Worm (Caenorhabditis elegans): ENCODE data around the gene T05C12.4.

T05C12.4 gene

DNA sequence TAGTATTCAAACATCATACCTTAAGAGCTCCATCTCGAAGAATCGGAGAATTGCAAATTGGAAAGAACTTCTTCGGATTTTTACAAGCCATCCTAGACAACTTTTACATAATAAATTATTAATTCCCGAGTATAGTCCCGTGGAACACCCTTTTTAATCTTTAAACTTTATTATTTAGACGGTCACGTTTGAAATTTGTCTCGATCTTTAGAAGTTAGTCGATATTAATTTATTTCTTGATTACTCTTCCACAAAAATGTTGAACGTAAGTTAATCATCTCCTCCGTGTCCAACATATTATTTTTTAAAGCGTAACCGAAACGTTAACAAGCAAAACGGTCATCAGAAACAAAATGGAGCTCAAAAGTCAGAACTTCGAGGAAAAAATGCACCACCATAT lies 6.7 kb downstream of the T05C12.4 start, which contains the start of the genes decr-1.3 and T05C12.1:
Gene decr-1.3 (minus strand): TSS at position 101 of the 400 bp plus-strand sequence.
Gene T05C12.1 (plus strand): TSS at position 232 of the 400 bp plus-strand sequence.
- TF ChIP-seq mec-3 (tag; optimal IDR thresholded peaks at IDR 0.05; ENCODE audit: borderline replicate concordance), result no peak
- no peak for TF ChIP-seq che-1 (tag; optimal IDR thresholded peaks at IDR 0.05)
- TF ChIP-seq fkh-6 (tag; optimal IDR thresholded peaks at IDR 0.05), result no peak

DNA sequence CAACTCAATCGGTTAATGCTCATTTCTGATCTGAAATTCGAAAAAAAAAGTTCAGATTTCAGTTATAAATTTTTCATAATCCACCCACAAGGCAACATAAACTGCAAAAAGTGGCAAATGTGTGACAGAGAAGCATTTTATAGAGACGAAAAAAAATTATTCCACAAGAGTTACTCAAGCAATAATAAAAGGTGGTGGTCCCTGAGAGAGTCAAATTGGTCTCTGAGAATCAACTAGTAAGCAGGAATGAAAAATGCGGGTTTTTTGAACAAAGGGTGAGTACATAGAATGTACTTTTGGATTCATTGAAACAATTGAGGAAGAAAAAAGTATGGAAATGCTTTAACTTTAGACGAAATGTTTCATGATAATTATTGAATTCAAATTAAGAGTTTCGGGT lies 9.8 kb downstream of the T05C12.4 start, which contains the start of gene T05C12.11:
Gene T05C12.11 (minus strand): TSS at position 101 of the 400 bp plus-strand sequence.
- no peak for TF ChIP-seq ref-2 (tag; optimal IDR thresholded peaks at IDR 0.05)
- TF ChIP-seq unc-55 (GFP tag; optimal IDR thresholded peaks at IDR 0.05), result no peak
- no peak for TF ChIP-seq K09A11.1 (tag; optimal IDR thresholded peaks at IDR 0.05; ENCODE audit: insufficient read depth)
- no peak for TF ChIP-seq pax-1 (tag; optimal IDR thresholded peaks at IDR 0.05)
- no peak for TF ChIP-seq ceh-18 (tag; optimal IDR thresholded peaks at IDR 0.05)
- no peak for TF ChIP-seq ceh-2 (tag; optimal IDR thresholded peaks at IDR 0.05)
- no peak for TF ChIP-seq che-1 (tag; optimal IDR thresholded peaks at IDR 0.05)
- no peak for TF ChIP-seq hlh-6 (tag; optimal IDR thresholded peaks at IDR 0.05)
- TF ChIP-seq pag-3 (tag; optimal IDR thresholded peaks at IDR 0.05; ENCODE audit: borderline replicate concordance), result no peak
- TF ChIP-seq rnt-1 (tag; optimal IDR thresholded peaks at IDR 0.05), result no peak
- TF ChIP-seq hlh-13 (GFP tag; optimal IDR thresholded peaks at IDR 0.05), result no peak
- no peak for TF ChIP-seq ttx-3 (tag; optimal IDR thresholded peaks at IDR 0.05)
- no peak for TF ChIP-seq sox-4 (tag; optimal IDR thresholded peaks at IDR 0.05)
- no peak for TF ChIP-seq T23F11.4 (GFP tag; optimal IDR thresholded peaks at IDR 0.05)
- no peak for TF ChIP-seq unc-86 (tag; optimal IDR thresholded peaks at IDR 0.05)
- TF ChIP-seq F13H6.1 (tag; optimal IDR thresholded peaks at IDR 0.05), result no peak
- TF ChIP-seq odd-2 (tag; optimal IDR thresholded peaks at IDR 0.05), result no peak
- no peak for TF ChIP-seq elt-4 (tag; optimal IDR thresholded peaks at IDR 0.05)
- no peak for TF ChIP-seq ceh-14 (tag; optimal IDR thresholded peaks at IDR 0.05)
- no peak for TF ChIP-seq madf-2 (tag; optimal IDR thresholded peaks at IDR 0.05)

DNA sequence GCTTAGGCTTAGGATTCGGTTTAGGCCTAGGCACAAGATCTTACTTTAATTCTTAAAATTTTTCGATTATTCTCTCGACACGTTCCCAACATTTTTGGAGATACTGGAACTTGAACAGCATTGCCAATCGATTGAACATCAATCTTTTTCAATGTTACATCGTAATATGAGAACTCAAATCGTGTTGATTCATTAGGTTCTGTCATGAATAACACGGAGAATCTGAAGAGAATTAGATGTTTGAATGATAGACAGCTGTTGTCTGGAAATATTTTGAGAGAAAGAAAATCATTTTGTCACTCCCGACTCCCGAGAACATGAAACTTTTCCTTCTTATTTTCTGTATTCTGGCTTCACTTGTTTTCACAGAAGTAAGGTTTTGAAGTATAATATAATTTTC lies 10.9 kb downstream of the T05C12.4 start, which contains the start of gene T05C12.15:
Gene T05C12.15 (plus strand): TSS at position 301 of the 400 bp plus-strand sequence.
- TF ChIP-seq unc-55 (GFP tag; optimal IDR thresholded peaks at IDR 0.05), result peak; percentile 20
- no peak for TF ChIP-seq C08G9.2 (tag; optimal IDR thresholded peaks at IDR 0.05)

DNA sequence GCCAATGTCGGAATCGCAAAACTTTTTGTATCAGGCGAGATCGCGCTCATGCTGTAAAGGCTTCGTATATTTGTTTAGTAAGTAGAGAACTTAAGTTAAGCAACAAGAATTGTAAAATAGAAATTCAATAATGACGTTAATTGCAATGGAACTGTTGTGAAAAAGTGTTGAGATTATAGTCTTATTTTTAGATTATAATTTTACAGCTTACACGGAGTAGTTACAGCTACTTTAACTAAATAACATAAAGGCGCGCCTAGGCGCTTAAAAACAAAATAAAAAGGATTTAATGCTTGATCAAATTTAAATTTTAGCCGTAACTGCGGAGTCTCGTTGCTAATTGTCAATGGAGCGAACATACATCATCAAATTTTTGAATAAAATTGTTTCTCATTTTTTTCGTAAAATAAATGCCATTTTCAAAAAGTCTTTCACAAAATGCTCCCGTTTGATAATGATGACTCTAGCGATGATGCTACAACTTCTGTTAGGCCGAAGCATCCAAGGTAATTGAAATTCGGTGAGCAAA lies 18.0 kb downstream of the T05C12.4 start, which contains the start of the genes emb-27 and rrf-3:
Gene emb-27 (minus strand): TSS at position 51 of the 529 bp plus-strand sequence.
Gene rrf-3 (plus strand): TSS at position 346 of the 529 bp plus-strand sequence.
- TF ChIP-seq dmd-4 (tag; optimal IDR thresholded peaks at IDR 0.05; ENCODE audit: borderline replicate concordance) (no peak), nhr-11 (tag; optimal IDR thresholded peaks at IDR 0.05) (no peak), ceh-19 (GFP tag; optimal IDR thresholded peaks at IDR 0.05) (no peak), C38D4.7 (GFP tag; optimal IDR thresholded peaks at IDR 0.05) (no peak), rnt-1 (tag; optimal IDR thresholded peaks at IDR 0.05) (peak; percentile 15), ceh-31 (tag; optimal IDR thresholded peaks at IDR 0.05) (no peak), K02D7.2 (tag; optimal IDR thresholded peaks at IDR 0.05) (no peak), K09A11.1 (tag; optimal IDR thresholded peaks at IDR 0.05; ENCODE audit: insufficient read depth) (no peak), pha-2 (tag; optimal IDR thresholded peaks at IDR 0.05) (no peak), pat-9 (tag; optimal IDR thresholded peaks at IDR 0.05) (no peak), dve-1 (tag; optimal IDR thresholded peaks at IDR 0.05) (no peak), pros-1 (tag; optimal IDR thresholded peaks at IDR 0.05) (no peak), ref-2 (tag; optimal IDR thresholded peaks at IDR 0.05) (no peak), npax-4 (tag; optimal IDR thresholded peaks at IDR 0.05) (no peak), gmeb-2 (tag; optimal IDR thresholded peaks at IDR 0.05) (no peak), sdc-2 (tag; optimal IDR thresholded peaks at IDR 0.05) (no peak), fkh-10 (GFP tag; optimal IDR thresholded peaks at IDR 0.05) (no peak), ztf-16 (tag; optimal IDR thresholded peaks at IDR 0.05) (no peak), hlh-15 (tag; optimal IDR thresholded peaks at IDR 0.05) (no peak), hlh-13 (GFP tag; optimal IDR thresholded peaks at IDR 0.05) (no peak), sox-2 (GFP tag; IDR thresholded peaks at IDR 0.05) (no peak), ceh-9 (tag; optimal IDR thresholded peaks at IDR 0.05) (no peak), unc-55 (GFP tag; optimal IDR thresholded peaks at IDR 0.05) (peak; percentile 11), pqm-1 (tag; optimal IDR thresholded peaks at IDR 0.05) (no peak), unc-42 (tag; optimal IDR thresholded peaks at IDR 0.05) (peak; percentile 98), pax-1 (tag; optimal IDR thresholded peaks at IDR 0.05) (peak; percentile 3), nfya-1 (tag; optimal IDR thresholded peaks at IDR 0.05) (no peak), ceh-6 (GFP tag; optimal IDR thresholded peaks at IDR 0.05) (no peak), pha-4 (tag; optimal IDR thresholded peaks at IDR 0.05) (no peak)

Data from whole organism, late embryonic.